Worm (Caenorhabditis elegans) whole organism, L4 larva: ENCODE results near the gene lgc-40.

Experiments used
- F37D6.2 ChIP-seq: sonication (generic microtip); optimal IDR thresholded peaks from 2 replicates; lab custom pipeline; 2016; ENCODE audit warnings: mild to moderate bottlenecking, missing genetic modification characterization, missing compliant biosample characterization
- F49E8.2 ChIP-seq: sonication (generic microtip); optimal IDR thresholded peaks from 2 replicates; lab custom pipeline; 2016; ENCODE audit warnings: missing compliant biosample characterization, mild to moderate bottlenecking, missing genetic modification characterization, borderline replicate concordance
- T26A8.4 ChIP-seq: fragments of 200-800 bp; sonication (Bioruptor generic); IDR thresholded peaks from 2 replicates; pipeline ENCODE4 v1.3.6; 2022; ENCODE audit warnings: missing genetic modification characterization, missing compliant biosample characterization
- Y105C5A.15 ChIP-seq: fragments of 200-800 bp; sonication (Bioruptor generic); IDR thresholded peaks from 2 replicates; pipeline ENCODE4 v1.3.6; 2022; ENCODE audit warnings: missing genetic modification characterization, missing compliant biosample characterization
- aha-1 ChIP-seq: fragments of 150-350 bp; peaks from one replicate; lab custom pipeline; 2014; ENCODE audit warnings: missing biosample characterization, missing genetic modification characterization
- ama-1 ChIP-seq: fragments of 150-350 bp; optimal IDR thresholded peaks from 2 replicates; lab custom pipeline; 2014; ENCODE audit warnings: inconsistent platforms, mixed read lengths
- arid-1 ChIP-seq: fragments of 200-800 bp; sonication (Bioruptor generic); conservative IDR thresholded peaks from 2 replicates; pipeline ENCODE4 v1.3.6; 2022; ENCODE audit warnings: missing genetic modification reagents, missing genetic modification characterization, missing compliant biosample characterization
- ceh-28 ChIP-seq: fragments of 150-350 bp; optimal IDR thresholded peaks from 2 replicates; lab custom pipeline; 2014; ENCODE audit warnings: missing biosample characterization, missing genetic modification reagents, missing genetic modification characterization
- ces-1 ChIP-seq: fragments of 150-350 bp; sonication (generic microtip); optimal IDR thresholded peaks from 4 replicates; lab custom pipeline; 2014; ENCODE audit warnings: missing biosample characterization, missing genetic modification reagents, missing genetic modification characterization
- daf-16 ChIP-seq, 3 experiments: sonication (generic microtip); optimal IDR thresholded peaks; 2 replicates each; lab custom pipeline; 2016 to 2017; ENCODE audit warnings: missing genetic modification characterization in 3 of 3, missing genetic modification reagents in 3 of 3, mild to moderate bottlenecking in 2 of 3, missing compliant biosample characterization in 2 of 3, missing biosample characterization in 1 of 3, moderate library complexity in 1 of 3
- dmd-6 ChIP-seq: fragments of 200-800 bp; sonication (Bioruptor generic); IDR thresholded peaks from 2 replicates; pipeline ENCODE4 v1.3.6; 2022; ENCODE audit warnings: missing genetic modification reagents, missing genetic modification characterization, missing compliant biosample characterization
- dmd-8 ChIP-seq: fragments of 200-800 bp; sonication (Bioruptor generic); IDR thresholded peaks from 2 replicates; pipeline ENCODE4 v1.3.6; 2022; ENCODE audit warnings: missing genetic modification characterization, missing compliant biosample characterization
- dmd-9 ChIP-seq: fragments of 200-800 bp; sonication (Bioruptor generic); IDR thresholded peaks from 2 replicates; pipeline ENCODE4 v1.3.6; 2022; ENCODE audit warnings: missing genetic modification reagents, missing genetic modification characterization, missing compliant biosample characterization
- duxl-1 ChIP-seq: sonication (generic microtip); optimal IDR thresholded peaks from 2 replicates; lab custom pipeline; 2016; ENCODE audit warnings: mild to moderate bottlenecking, missing genetic modification characterization, moderate library complexity, missing compliant biosample characterization; ENCODE audit not compliant: poor library complexity
- egl-43 ChIP-seq: fragments of 200-800 bp; sonication (Bioruptor generic); IDR thresholded peaks from 2 replicates; pipeline ENCODE4 v1.3.6; 2022; ENCODE audit warnings: missing genetic modification reagents, missing genetic modification characterization, missing compliant biosample characterization
- hlh-11 ChIP-seq: fragments of 200-800 bp; sonication (Bioruptor generic); optimal IDR thresholded peaks from 2 replicates; lab custom pipeline; 2018; ENCODE audit warnings: mild to moderate bottlenecking, missing genetic modification characterization, missing compliant biosample characterization
- hlh-30 ChIP-seq: sonication (generic microtip); optimal IDR thresholded peaks from 2 replicates; lab custom pipeline; 2017; ENCODE audit warnings: antibody characterized with exemption, mild to moderate bottlenecking, missing genetic modification characterization, missing compliant biosample characterization; ENCODE audit not compliant: insufficient read depth
- hmg-1.1 ChIP-seq: fragments of 200-800 bp; sonication (Bioruptor generic); IDR thresholded peaks from 2 replicates; pipeline ENCODE4 v1.3.6; 2022; ENCODE audit warnings: missing genetic modification reagents, missing genetic modification characterization, missing compliant biosample characterization
- jun-1 ChIP-seq: fragments of 150-350 bp; optimal IDR thresholded peaks from 2 replicates; lab custom pipeline; 2014; ENCODE audit warnings: missing biosample characterization, missing genetic modification reagents, missing genetic modification characterization
- lim-7 ChIP-seq: fragments of 200-800 bp; sonication (Bioruptor generic); IDR thresholded peaks from 2 replicates; pipeline ENCODE4 v1.3.6; 2022; ENCODE audit warnings: missing genetic modification characterization, missing compliant biosample characterization
- lin-1 ChIP-seq: fragments of 200-800 bp; sonication (Bioruptor generic); IDR thresholded peaks from 2 replicates; pipeline ENCODE4 v1.3.6; 2022; ENCODE audit warnings: missing genetic modification reagents, missing genetic modification characterization, missing compliant biosample characterization
- lin-13 ChIP-seq: fragments of 150-350 bp; optimal IDR thresholded peaks from 2 replicates; lab custom pipeline; 2014; ENCODE audit warnings: missing biosample characterization, missing genetic modification reagents, missing genetic modification characterization
- lin-39 ChIP-seq: fragments of 150-350 bp; optimal IDR thresholded peaks from 2 replicates; lab custom pipeline; 2014; ENCODE audit warnings: missing biosample characterization, missing genetic modification reagents, missing genetic modification characterization
- lir-3 ChIP-seq: sonication (generic microtip); optimal IDR thresholded peaks from 2 replicates; lab custom pipeline; 2016; ENCODE audit warnings: mild to moderate bottlenecking, missing genetic modification characterization, missing compliant biosample characterization
- mdl-1 ChIP-seq, 2 experiments: fragments of 150-350 bp in 1 of 2; sonication (generic microtip) in 1 of 2; optimal IDR thresholded peaks; 2 replicates each; lab custom pipeline; 2014 to 2017; ENCODE audit warnings: missing biosample characterization in 2 of 2, missing genetic modification characterization in 2 of 2
- mxl-2 ChIP-seq: fragments of 200-800 bp; sonication (Bioruptor generic); conservative IDR thresholded peaks from 2 replicates; pipeline ENCODE4 v1.3.6; 2022; ENCODE audit warnings: missing genetic modification reagents, missing genetic modification characterization, missing compliant biosample characterization
- nhr-102 ChIP-seq: sonication (generic microtip); optimal IDR thresholded peaks from 2 replicates; lab custom pipeline; 2016; ENCODE audit warnings: mild to moderate bottlenecking, missing genetic modification characterization, moderate library complexity, missing compliant biosample characterization
- nhr-11 ChIP-seq: fragments of 150-350 bp; optimal IDR thresholded peaks from 2 replicates; lab custom pipeline; 2014; ENCODE audit warnings: missing biosample characterization, missing genetic modification characterization
- nhr-237 ChIP-seq: sonication (generic microtip); optimal IDR thresholded peaks from 2 replicates; lab custom pipeline; 2017; ENCODE audit warnings: missing biosample characterization, missing genetic modification characterization
- nhr-28 ChIP-seq: fragments of 150-350 bp; optimal IDR thresholded peaks from 2 replicates; lab custom pipeline; 2014; ENCODE audit warnings: missing biosample characterization, missing genetic modification characterization
- nhr-42 ChIP-seq: fragments of 200-800 bp; sonication (Bioruptor generic); IDR thresholded peaks from 2 replicates; pipeline ENCODE4 v1.3.6; 2022; ENCODE audit warnings: missing genetic modification characterization, missing compliant biosample characterization
- nhr-6 ChIP-seq: fragments of 150-350 bp; optimal IDR thresholded peaks from 2 replicates; lab custom pipeline; 2014; ENCODE audit warnings: missing biosample characterization, missing genetic modification characterization
- nhr-77 ChIP-seq: fragments of 150-350 bp; optimal IDR thresholded peaks from 2 replicates; lab custom pipeline; 2014; ENCODE audit warnings: missing biosample characterization, missing genetic modification characterization
- pha-4 ChIP-seq, 2 experiments: fragments of 150-350 bp in 1 of 2; fragments of 200-800 bp in 1 of 2; sonication (Bioruptor generic) in 1 of 2; IDR thresholded peaks in 1 of 2; optimal IDR thresholded peaks in 1 of 2; 2 replicates each; pipeline versions ENCODE4 v1.3.6 to Lab custom; 2014 to 2022; ENCODE audit warnings: missing genetic modification characterization in 2 of 2, missing genetic modification reagents in 2 of 2, missing biosample characterization in 1 of 2, missing compliant biosample characterization in 1 of 2
- rbr-2 ChIP-seq: sonication (generic microtip); optimal IDR thresholded peaks from 2 replicates; lab custom pipeline; 2016; ENCODE audit warnings: missing genotype, missing genetic modification characterization, missing compliant biosample characterization
- sdz-12 ChIP-seq: fragments of 200-800 bp; sonication (Bioruptor generic); optimal IDR thresholded peaks from 2 replicates; lab custom pipeline; 2018; ENCODE audit warnings: mild to moderate bottlenecking, missing genetic modification characterization, missing compliant biosample characterization
- set-16 ChIP-seq: fragments of 200-800 bp; sonication (Bioruptor generic); IDR thresholded peaks from 2 replicates; pipeline ENCODE4 v1.3.6; 2022; ENCODE audit warnings: missing genetic modification reagents, missing genetic modification characterization, missing compliant biosample characterization
- snpc-1.2 ChIP-seq: fragments of 200-800 bp; sonication (Bioruptor generic); IDR thresholded peaks from 2 replicates; pipeline ENCODE4 v1.3.6; 2022; ENCODE audit warnings: missing genetic modification reagents, missing genetic modification characterization, missing compliant biosample characterization
- spr-1 ChIP-seq: sonication (generic microtip); optimal IDR thresholded peaks from 2 replicates; lab custom pipeline; 2016; ENCODE audit warnings: mild to moderate bottlenecking, missing genetic modification characterization, missing compliant biosample characterization
- unc-62 ChIP-seq, 3 experiments: fragments of 150-350 bp in 1 of 3; sonication (generic microtip); optimal IDR thresholded peaks in 2 of 3; peaks in 1 of 3; 1 replicate in 1 of 3; 2 replicates in 2 of 3; lab custom pipeline; 2014 to 2017; ENCODE audit warnings: missing biosample characterization in 3 of 3, missing genetic modification characterization in 3 of 3, missing genetic modification reagents in 3 of 3, missing genotype in 1 of 3
- vab-7 ChIP-seq: fragments of 200-800 bp; sonication (Bioruptor generic); IDR thresholded peaks from 2 replicates; pipeline ENCODE4 v1.3.6; 2022; ENCODE audit warnings: missing genetic modification reagents, missing genetic modification characterization, missing compliant biosample characterization
- zfp-2 ChIP-seq: sonication (generic microtip); optimal IDR thresholded peaks from 2 replicates; lab custom pipeline; 2016; ENCODE audit warnings: mild to moderate bottlenecking, missing genetic modification characterization, missing compliant biosample characterization
- zfp-3 ChIP-seq: fragments of 200-800 bp; sonication (Bioruptor generic); conservative IDR thresholded peaks from 2 replicates; pipeline ENCODE4 v1.3.6; 2022; ENCODE audit warnings: missing genetic modification reagents, missing genetic modification characterization, missing compliant biosample characterization
- zip-11 ChIP-seq: fragments of 200-800 bp; sonication (Bioruptor generic); IDR thresholded peaks from 2 replicates; pipeline ENCODE4 v1.3.6; 2022; ENCODE audit warnings: missing genetic modification characterization, missing compliant biosample characterization
- ztf-11 ChIP-seq: fragments of 150-350 bp; optimal IDR thresholded peaks from 2 replicates; lab custom pipeline; 2014; ENCODE audit warnings: missing biosample characterization, missing genetic modification characterization

Gene lgc-40

DNA sequence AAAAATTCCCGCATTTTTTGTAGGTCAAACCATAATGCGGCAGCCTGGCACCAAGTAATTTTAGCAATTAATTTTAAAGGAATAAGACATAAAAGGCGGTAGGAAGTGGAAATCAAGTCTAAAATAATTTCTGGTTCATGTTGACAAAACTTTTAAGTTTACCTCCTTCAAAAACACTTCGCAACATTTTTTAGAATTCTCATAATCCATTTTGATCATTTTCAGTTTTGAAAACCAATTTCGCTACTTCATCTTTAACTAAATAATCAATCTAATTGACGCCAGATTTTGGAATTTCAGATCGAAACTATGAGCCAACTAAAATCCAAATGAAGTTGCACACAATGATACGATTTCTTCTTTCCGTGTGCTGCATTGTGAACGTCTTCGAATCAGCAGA lies at the start of gene lgc-40:
Gene lgc-40, plus strand, starts transcription at position 301 of the 400 bp plus-strand sequence.
- peak in 1 of 2 experiments; percentile 9 for TF ChIP-seq unc-62 (GFP tag; optimal IDR thresholded peaks at IDR 0.05 in 1 of 2; lab: Kevin White, UChicago)
- no peak for TF ChIP-seq unc-62 (tag; optimal IDR thresholded peaks at IDR 0.05; lab: Kevin White, UChicago)
- TF ChIP-seq nhr-28, result no peak

DNA sequence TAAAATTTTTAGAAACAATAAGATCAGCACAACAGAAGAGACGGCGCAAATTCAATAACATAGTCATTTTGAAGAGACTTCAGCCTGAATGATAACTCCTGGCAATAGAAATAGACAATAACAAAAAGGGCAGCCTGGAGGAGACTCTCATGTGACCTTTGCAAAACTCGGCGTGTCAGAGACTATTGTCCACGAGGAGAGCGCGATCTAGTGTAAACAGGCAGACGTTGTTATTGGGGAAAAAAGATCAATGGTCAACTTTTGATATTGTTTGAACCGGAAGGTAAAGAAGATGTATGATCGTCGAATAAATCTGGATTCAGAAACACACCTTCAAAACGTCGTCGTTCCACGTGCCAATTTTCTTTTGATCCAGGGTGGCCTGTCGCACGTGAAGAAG lies 43.7 kb upstream of the lgc-40 start:
- TF ChIP-seq nhr-28, result peak; percentile 75
- TF ChIP-seq nhr-237 (tag; lab: Kevin White, UChicago), result no peak
- no peak for TF ChIP-seq pha-4 (GFP tag; IDR thresholded peaks at IDR 0.05; lab: Robert Waterston, UW)
- TF ChIP-seq pha-4 (tag; optimal IDR thresholded peaks at IDR 0.05; lab: Kevin White, UChicago), result peak; percentile 60
- TF ChIP-seq jun-1, result no peak
- peak in 1 of 2 experiments; percentile 74 for TF ChIP-seq mdl-1 (tag; optimal IDR thresholded peaks at IDR 0.05; lab: Kevin White, UChicago)
- TF ChIP-seq nhr-11 (tag; lab: Kevin White, UChicago), result peak; percentile 0
- TF ChIP-seq daf-16 (GFP tag; optimal IDR thresholded peaks at IDR 0.05; lab: Kevin White, UChicago), result peak in 1 of 2 experiments; percentile 97
- TF ChIP-seq daf-16 (tag; optimal IDR thresholded peaks at IDR 0.05; lab: Kevin White, UChicago), result peak; percentile 89
- TF ChIP-seq rbr-2 (tag; lab: Kevin White, UChicago), result no peak
- TF ChIP-seq hlh-11 (tag; lab: Kevin White, UChicago), result peak; percentile 56
- TF ChIP-seq lin-13 (GFP tag; lab: Kevin White, UChicago), result no peak
- TF ChIP-seq vab-7, result no peak
- peak; percentile 66 for TF ChIP-seq aha-1 (tag; lab: Kevin White, UChicago)
- 0 out of 2 replicates have a peak, but pooled peaks have one; percentile 15 for TF ChIP-seq hmg-1.1 (GFP tag; lab: Robert Waterston, UW)
- no peak for TF ChIP-seq lin-39 (tag; lab: Kevin White, UChicago)
- TF ChIP-seq hlh-30 (tag; lab: Kevin White, UChicago), result peak; percentile 84
- TF ChIP-seq dmd-6, result peak; percentile 27; the same call in 1 of the 2 replicates

DNA sequence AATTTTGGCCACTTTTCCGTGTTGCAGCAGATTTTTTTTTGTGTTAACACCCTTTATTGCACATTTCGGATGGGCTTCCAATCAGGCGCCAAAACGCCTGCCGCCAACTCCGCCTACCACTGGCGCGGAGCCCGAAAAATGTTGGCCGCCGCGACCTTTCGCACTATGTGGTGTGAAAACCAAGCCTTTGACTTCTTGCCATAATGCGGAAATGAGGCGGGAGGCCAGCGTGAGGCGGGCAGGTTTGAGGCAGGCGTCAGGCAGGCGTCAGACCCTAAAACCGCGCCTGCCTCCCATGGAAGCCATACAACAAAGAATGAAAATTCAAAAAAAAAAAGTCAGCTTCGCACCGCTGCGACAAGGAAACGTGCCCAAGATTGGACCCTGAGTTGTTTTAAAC lies 43.0 kb upstream of the lgc-40 start:
- TF ChIP-seq ztf-11 (tag; lab: Kevin White, UChicago) (no peak), arid-1 (GFP tag; lab: Robert Waterston, UW) (no peak), nhr-6 (tag; lab: Kevin White, UChicago) (no peak), spr-1 (tag; lab: Kevin White, UChicago) (no peak), ces-1 (GFP tag; lab: Kevin White, UChicago) (no peak), egl-43 (GFP tag; lab: Robert Waterston, UW) (0 out of 2 replicates have a peak, but pooled peaks have one; percentile 18), set-16 (peak; percentile 73), nhr-237 (tag; lab: Kevin White, UChicago) (no peak), aha-1 (tag; lab: Kevin White, UChicago) (peak; percentile 14), F49E8.2 (no peak), lin-1 (GFP tag; lab: Robert Waterston, UW) (no peak), ama-1 (no peak), lim-7 (no peak), dmd-6 (no peak), zfp-2 (tag; lab: Kevin White, UChicago) (no peak), dmd-9 (no peak), ceh-28 (tag; lab: Kevin White, UChicago) (no peak), dmd-8 (GFP tag; lab: Robert Waterston, UW) (no peak), duxl-1 (tag; lab: Kevin White, UChicago) (no peak), hlh-30 (tag; lab: Kevin White, UChicago) (no peak)

DNA sequence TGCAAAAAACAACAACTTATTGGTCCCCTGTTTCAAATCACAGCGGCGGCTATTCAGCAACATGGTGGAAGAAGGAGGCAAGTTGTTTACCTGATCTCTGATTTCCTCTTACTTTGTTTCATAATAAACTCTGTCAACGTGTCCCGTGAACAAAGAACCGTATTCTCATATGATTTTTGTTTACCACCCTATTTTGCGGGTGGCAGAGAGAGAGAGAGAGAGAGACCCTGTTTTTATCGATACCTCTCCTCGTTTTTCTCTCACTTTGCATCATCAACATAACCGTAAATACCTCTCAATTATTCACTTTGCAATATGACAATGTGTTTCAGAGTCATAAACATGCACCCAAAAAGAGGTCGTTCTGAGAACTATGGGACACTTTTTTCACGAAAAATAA lies 42.4 kb upstream of the lgc-40 start:
- TF ChIP-seq set-16 (no peak), F37D6.2 (no peak), nhr-6 (tag; lab: Kevin White, UChicago) (no peak), zfp-3 (GFP tag; lab: Robert Waterston, UW) (no peak), mdl-1 (tag; optimal IDR thresholded peaks at IDR 0.05; lab: Kevin White, UChicago) (no peak), nhr-77 (tag; lab: Kevin White, UChicago) (peak; percentile 30), lir-3 (no peak), snpc-1.2 (GFP tag; lab: Robert Waterston, UW) (no peak), nhr-28 (peak; percentile 59), T26A8.4 (GFP tag; lab: Robert Waterston, UW) (no peak), nhr-102 (tag; lab: Kevin White, UChicago) (no peak), Y105C5A.15 (no peak), sdz-12 (no peak), daf-16 (GFP tag; optimal IDR thresholded peaks at IDR 0.05; lab: Kevin White, UChicago) (no peak), daf-16 (tag; optimal IDR thresholded peaks at IDR 0.05; lab: Kevin White, UChicago) (peak; percentile 99), zip-11 (GFP tag; lab: Robert Waterston, UW) (no peak), nhr-42 (GFP tag; lab: Robert Waterston, UW) (no peak), mxl-2 (GFP tag; lab: Robert Waterston, UW) (no peak)
